Worm (Caenorhabditis elegans): ENCODE measurements around the gene atad-3.

DNA sequence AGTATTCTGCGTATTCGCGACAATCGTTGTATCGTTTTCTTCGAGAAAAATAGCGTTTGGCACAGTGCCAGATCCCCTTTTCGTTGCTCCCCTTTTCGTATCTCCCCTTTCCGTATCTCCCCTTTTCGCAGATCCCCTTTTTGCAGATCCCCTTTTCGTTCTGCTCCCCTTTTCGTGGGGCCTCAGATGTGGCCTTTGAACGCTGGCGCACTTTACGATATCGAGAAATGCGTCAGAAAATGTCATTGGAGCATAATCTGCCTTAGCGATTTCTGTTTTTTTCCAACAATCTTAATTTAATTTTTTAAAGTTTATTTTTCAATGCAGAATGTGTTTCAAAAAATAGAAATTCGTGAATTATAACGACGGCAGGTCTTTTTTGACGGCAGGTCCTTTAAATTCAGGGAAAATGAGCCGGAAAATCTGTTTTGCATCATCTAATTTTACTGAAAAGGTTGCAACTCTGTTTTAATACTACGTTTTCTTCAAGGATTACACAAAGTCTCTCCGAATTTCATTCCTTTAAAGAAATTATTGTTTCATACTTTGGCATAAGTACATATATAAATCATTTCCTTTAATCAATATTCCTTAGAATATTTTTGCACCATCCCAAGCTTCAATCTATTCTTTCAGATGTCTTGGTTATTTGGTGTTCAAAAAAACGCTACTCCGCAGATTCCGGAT lies at the start of gene atad-3:
- TF ChIP-seq nhr-76 (tag; optimal IDR thresholded peaks at IDR 0.05) (no peak), lin-13 (GFP tag; optimal IDR thresholded peaks at IDR 0.05) (peak; percentile 90), unc-98 (GFP tag; IDR thresholded peaks at IDR 0.05) (peak; percentile 97), snpc-4 (tag; optimal IDR thresholded peaks at IDR 0.05) (peak; percentile 67)
